Fruit fly (Drosophila melanogaster): ENCODE results near the gene aay.

- TF ChIP-seq cyc (GFP tag; optimal IDR thresholded peaks at IDR 0.05) (peak; percentile 99), Sox15 (GFP tag; optimal IDR thresholded peaks at IDR 0.05) (peak; percentile 98), CG8119 (GFP tag; IDR thresholded peaks at IDR 0.05) (peak; percentile 99), Eip75B (GFP tag; optimal IDR thresholded peaks at IDR 0.05) (peak; percentile 99), Hr38 (GFP tag; optimal IDR thresholded peaks at IDR 0.05) (peak; percentile 21), CG11902 (GFP tag; optimal IDR thresholded peaks at IDR 0.05) (peak; percentile 98), Lpt (GFP tag; optimal IDR thresholded peaks at IDR 0.05) (peak; percentile 97), CG32006 (GFP tag; optimal IDR thresholded peaks at IDR 0.05) (peak; percentile 99)
These were observed at the start of gene aay for dm6 chr3L:9422636-9423419.

All from whole organism, prepupa.